Worm (Caenorhabditis elegans) whole organism, L2 larva: ENCODE measurements around the gene nifk-1.

Source experiments
- ceh-16 ChIP-seq: fragments of 150-350 bp; optimal IDR thresholded peaks from 2 replicates; lab custom pipeline; 2014; ENCODE audit warnings: missing biosample characterization, missing genetic modification characterization
- ceh-82 ChIP-seq: fragments of 150-350 bp; optimal IDR thresholded peaks from 2 replicates; lab custom pipeline; 2014; ENCODE audit warnings: missing biosample characterization, missing genetic modification characterization
- crh-2 ChIP-seq: sonication (generic microtip); optimal IDR thresholded peaks from 2 replicates; lab custom pipeline; 2017; ENCODE audit warnings: missing biosample characterization, missing genetic modification characterization
- lin-11 ChIP-seq: fragments of 150-350 bp; sonication (generic microtip); optimal IDR thresholded peaks from 2 replicates; lab custom pipeline; 2014; ENCODE audit warnings: missing biosample characterization, missing genetic modification characterization, inconsistent platforms, mixed read lengths
- lin-39 ChIP-seq: fragments of 150-350 bp; optimal IDR thresholded peaks from 2 replicates; lab custom pipeline; 2014; ENCODE audit warnings: missing biosample characterization, missing genetic modification reagents, missing genetic modification characterization
- lsy-2 ChIP-seq, 2 experiments: fragments of 150-350 bp in 1 of 2; sonication (generic microtip) in 1 of 2; optimal IDR thresholded peaks; 2 replicates each; lab custom pipeline; 2014 to 2017; ENCODE audit warnings: missing biosample characterization in 2 of 2, missing genetic modification characterization in 2 of 2
- mdl-1 ChIP-seq, 2 experiments: fragments of 150-350 bp in 1 of 2; sonication (generic microtip) in 1 of 2; optimal IDR thresholded peaks; 2 replicates each; lab custom pipeline; 2017; ENCODE audit warnings: missing biosample characterization in 2 of 2, missing genetic modification characterization in 2 of 2
- nhr-25 ChIP-seq: fragments of 150-350 bp; sonication (generic microtip); optimal IDR thresholded peaks from 3 replicates; lab custom pipeline; 2014; ENCODE audit warnings: missing biosample characterization, missing genetic modification characterization
- nhr-77 ChIP-seq: fragments of 150-350 bp; optimal IDR thresholded peaks from 2 replicates; lab custom pipeline; 2014; ENCODE audit warnings: missing biosample characterization, missing genetic modification characterization
- sma-3 ChIP-seq: sonication (generic microtip); optimal IDR thresholded peaks from 2 replicates; lab custom pipeline; 2016; ENCODE audit warnings: missing genetic modification reagents, missing genetic modification characterization, missing compliant biosample characterization
- unc-55 ChIP-seq: fragments of 150-350 bp; sonication (generic microtip); optimal IDR thresholded peaks from 3 replicates; lab custom pipeline; 2014; ENCODE audit warnings: missing biosample characterization, missing genetic modification reagents, missing genetic modification characterization
- zag-1 ChIP-seq: fragments of 150-350 bp; optimal IDR thresholded peaks from 2 replicates; lab custom pipeline; 2014; ENCODE audit warnings: missing biosample characterization, missing genetic modification characterization
- ztf-1 ChIP-seq: fragments of 200-800 bp; sonication (Bioruptor generic); conservative IDR thresholded peaks from 2 replicates; pipeline ENCODE4 v1.3.6; 2022; ENCODE audit warnings: missing genetic modification characterization, missing compliant biosample characterization
- ztf-11 ChIP-seq: sonication (generic microtip); optimal IDR thresholded peaks from 2 replicates; lab custom pipeline; 2017; ENCODE audit warnings: missing biosample characterization, missing genetic modification characterization

DNA sequence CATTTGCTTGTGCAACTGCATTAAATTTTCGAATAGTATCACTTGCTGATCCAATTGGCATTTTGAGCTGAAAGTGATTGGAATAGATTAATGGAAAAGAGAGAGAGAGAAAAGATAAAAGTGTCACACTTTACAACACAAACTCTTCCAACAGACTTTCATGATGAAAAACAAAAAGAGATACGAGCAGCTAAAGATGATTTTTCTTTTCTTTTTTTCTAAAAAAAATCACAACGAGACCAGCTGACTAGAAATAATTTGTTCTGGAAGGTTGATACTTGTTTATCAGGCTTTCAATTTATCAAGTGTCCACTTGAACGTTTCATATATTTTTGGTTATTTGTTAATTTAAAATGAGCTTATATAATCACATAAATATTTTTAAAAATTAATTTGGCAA is 6.0 kb downstream of the nifk-1 start:
- TF ChIP-seq nhr-77 (no peak), unc-55 (no peak), zag-1 (no peak), ztf-1 (no peak), ceh-82 (no peak), crh-2 (tag; lab: Kevin White, UChicago) (no peak), lin-39 (tag; lab: Kevin White, UChicago) (no peak), ztf-11 (tag; lab: Kevin White, UChicago) (no peak), nhr-25 (tag; lab: Kevin White, UChicago) (no peak), sma-3 (GFP tag; lab: Kevin White, UChicago) (no peak), ceh-16 (tag; lab: Kevin White, UChicago) (no peak), lin-11 (tag; lab: Kevin White, UChicago) (no peak), mdl-1 (tag; optimal IDR thresholded peaks at IDR 0.05; lab: Kevin White, UChicago) (no peak), lsy-2 (tag; optimal IDR thresholded peaks at IDR 0.05; lab: Kevin White, UChicago) (peak in 1 of 2 experiments; percentile 56)
